Worm (Caenorhabditis elegans) whole organism, L1 larva: ENCODE measurements around the gene srsy-2.
A peak's percentile ranks its signal among the peaks of the same experiment; 100 is the strongest.

Experiments
- C16A3.4 ChIP-seq: fragments of 150-350 bp; optimal IDR thresholded peaks from 2 replicates; lab custom pipeline; 2014; ENCODE audit warnings: missing biosample characterization, missing genetic modification characterization
- C34B4.2 ChIP-seq: sonication (generic microtip); optimal IDR thresholded peaks from 2 replicates; lab custom pipeline; 2017; ENCODE audit warnings: mild to moderate bottlenecking, missing genetic modification characterization, missing compliant biosample characterization
- F16B12.6 ChIP-seq: fragments of 150-350 bp; optimal IDR thresholded peaks from 2 replicates; lab custom pipeline; 2014; ENCODE audit warnings: missing biosample characterization, missing genetic modification characterization
- aly-2 ChIP-seq: fragments of 150-350 bp; optimal IDR thresholded peaks from 2 replicates; lab custom pipeline; 2014; ENCODE audit warnings: missing biosample characterization, missing genetic modification characterization
- blmp-1 ChIP-seq: fragments of 150-350 bp; optimal IDR thresholded peaks from 2 replicates; lab custom pipeline; 2014; ENCODE audit warnings: missing biosample characterization, missing genetic modification characterization
- ceh-63 ChIP-seq: fragments of 200-800 bp; sonication (Bioruptor generic); optimal IDR thresholded peaks from 2 replicates; lab custom pipeline; 2018; ENCODE audit warnings: mild to moderate bottlenecking, missing genetic modification characterization, missing compliant biosample characterization
- ceh-88 ChIP-seq: fragments of 200-800 bp; sonication (Bioruptor generic); IDR thresholded peaks from 2 replicates; pipeline ENCODE4 v1.3.6; 2022; ENCODE audit warnings: missing genetic modification characterization, missing compliant biosample characterization
- ceh-90 ChIP-seq: sonication (generic microtip); optimal IDR thresholded peaks from 2 replicates; lab custom pipeline; 2016; ENCODE audit warnings: missing genetic modification characterization, missing compliant biosample characterization
- efl-1 ChIP-seq, 4 experiments: fragments of 150-350 bp; optimal IDR thresholded peaks in 3 of 4; peaks in 1 of 4; 1 replicate in 1 of 4; 2 replicates in 3 of 4; lab custom pipeline; 2014; ENCODE audit warnings: missing biosample characterization in 2 of 4, missing genetic modification characterization in 2 of 4, missing genetic modification reagents in 2 of 4
- efl-3 ChIP-seq: fragments of 200-800 bp; sonication (Bioruptor generic); optimal IDR thresholded peaks from 2 replicates; lab custom pipeline; 2018; ENCODE audit warnings: mild to moderate bottlenecking, missing genetic modification characterization, missing compliant biosample characterization
- egl-13 ChIP-seq: sonication (generic microtip); optimal IDR thresholded peaks from 2 replicates; lab custom pipeline; 2016; ENCODE audit warnings: missing genotype, missing genetic modification reagents, missing genetic modification characterization, missing compliant biosample characterization
- fos-1 ChIP-seq: fragments of 150-350 bp; optimal IDR thresholded peaks from 2 replicates; lab custom pipeline; 2014; ENCODE audit warnings: missing biosample characterization, missing genetic modification characterization
- hlh-17 ChIP-seq: fragments of 200-800 bp; sonication (Bioruptor generic); optimal IDR thresholded peaks from 2 replicates; lab custom pipeline; 2018; ENCODE audit warnings: missing genetic modification characterization, mild to moderate bottlenecking, missing compliant biosample characterization, moderate library complexity, borderline replicate concordance
- hpl-2 ChIP-seq: fragments of 150-350 bp; optimal IDR thresholded peaks from 2 replicates; lab custom pipeline; 2014; ENCODE audit warnings: missing biosample characterization, missing genetic modification reagents, missing genetic modification characterization
- lin-15B ChIP-seq: fragments of 150-350 bp; sonication (generic microtip); optimal IDR thresholded peaks from 3 replicates; lab custom pipeline; 2014; ENCODE audit warnings: missing biosample characterization, missing genetic modification characterization
- lin-35 ChIP-seq, 2 experiments: fragments of 150-350 bp; optimal IDR thresholded peaks; 2 replicates each; lab custom pipeline; 2014; ENCODE audit warnings: missing biosample characterization in 2 of 2, missing genetic modification characterization in 2 of 2, missing genetic modification reagents in 2 of 2
- lir-3 ChIP-seq: sonication (generic microtip); optimal IDR thresholded peaks from 2 replicates; lab custom pipeline; 2016; ENCODE audit warnings: mild to moderate bottlenecking, missing genetic modification characterization, moderate library complexity, missing compliant biosample characterization; ENCODE audit not compliant: poor library complexity
- lsy-2 ChIP-seq, 2 experiments: fragments of 150-350 bp; optimal IDR thresholded peaks; 2 replicates each; lab custom pipeline; 2014; ENCODE audit warnings: missing biosample characterization in 2 of 2, missing genetic modification characterization in 2 of 2
- mab-9 ChIP-seq: fragments of 200-800 bp; sonication (Bioruptor generic); IDR thresholded peaks from 2 replicates; pipeline ENCODE4 v1.3.6; 2022; ENCODE audit warnings: missing genetic modification reagents, missing genetic modification characterization, missing compliant biosample characterization
- mef-2 ChIP-seq: fragments of 150-350 bp; optimal IDR thresholded peaks from 2 replicates; lab custom pipeline; 2014; ENCODE audit warnings: missing biosample characterization, missing genetic modification characterization
- mep-1 ChIP-seq: fragments of 150-350 bp; optimal IDR thresholded peaks from 2 replicates; lab custom pipeline; 2014; ENCODE audit warnings: missing biosample characterization, missing genetic modification characterization
- nhr-11 ChIP-seq: fragments of 150-350 bp; optimal IDR thresholded peaks from 2 replicates; lab custom pipeline; 2014; ENCODE audit warnings: missing biosample characterization, missing genetic modification characterization
- nhr-20 ChIP-seq: sonication (generic microtip); optimal IDR thresholded peaks from 2 replicates; lab custom pipeline; 2016; ENCODE audit warnings: mild to moderate bottlenecking, missing genetic modification characterization, missing compliant biosample characterization
- nhr-237 ChIP-seq: fragments of 150-350 bp; optimal IDR thresholded peaks from 2 replicates; lab custom pipeline; 2014; ENCODE audit warnings: missing biosample characterization, missing genetic modification characterization
- nhr-28 ChIP-seq: fragments of 150-350 bp; optimal IDR thresholded peaks from 2 replicates; lab custom pipeline; 2014; ENCODE audit warnings: missing biosample characterization, missing genetic modification characterization
- nhr-47 ChIP-seq: sonication (generic microtip); optimal IDR thresholded peaks from 2 replicates; lab custom pipeline; 2016; ENCODE audit warnings: mild to moderate bottlenecking, missing genetic modification characterization, moderate library complexity, missing compliant biosample characterization
- nhr-84 ChIP-seq: sonication (generic microtip); optimal IDR thresholded peaks from 2 replicates; lab custom pipeline; 2017; ENCODE audit warnings: missing biosample characterization, missing genetic modification characterization
- pag-3 ChIP-seq: sonication (generic microtip); optimal IDR thresholded peaks from 2 replicates; lab custom pipeline; 2017; ENCODE audit warnings: missing genetic modification characterization, mild to moderate bottlenecking, missing compliant biosample characterization, antibody characterized with exemption, borderline replicate concordance; ENCODE audit not compliant: insufficient read depth
- pax-3 ChIP-seq: fragments of 200-800 bp; sonication (Bioruptor generic); optimal IDR thresholded peaks from 2 replicates; lab custom pipeline; 2018; ENCODE audit warnings: mild to moderate bottlenecking, missing genetic modification characterization, moderate library complexity, missing compliant biosample characterization
- pqm-1 ChIP-seq: sonication (generic microtip); optimal IDR thresholded peaks from 3 replicates; lab custom pipeline; 2017; ENCODE audit warnings: missing biosample characterization, missing genetic modification characterization
- snu-23 ChIP-seq: sonication (generic microtip); optimal IDR thresholded peaks from 2 replicates; lab custom pipeline; 2016; ENCODE audit warnings: missing genetic modification characterization, missing compliant biosample characterization
- sox-4 ChIP-seq: sonication (generic microtip); optimal IDR thresholded peaks from 2 replicates; lab custom pipeline; 2016; ENCODE audit warnings: missing genetic modification characterization, missing compliant biosample characterization
- sptf-1 ChIP-seq: fragments of 150-350 bp; optimal IDR thresholded peaks from 2 replicates; lab custom pipeline; 2014; ENCODE audit warnings: missing biosample characterization, missing genetic modification characterization
- sup-37 ChIP-seq: fragments of 200-800 bp; sonication (Bioruptor generic); optimal IDR thresholded peaks from 2 replicates; lab custom pipeline; 2018; ENCODE audit warnings: mild to moderate bottlenecking, missing genetic modification characterization, missing compliant biosample characterization
- tbx-2 ChIP-seq: sonication (generic microtip); optimal IDR thresholded peaks from 2 replicates; lab custom pipeline; 2016; ENCODE audit warnings: missing genetic modification characterization, missing compliant biosample characterization
- tlp-1 ChIP-seq: fragments of 150-350 bp; optimal IDR thresholded peaks from 2 replicates; lab custom pipeline; 2014; ENCODE audit warnings: missing biosample characterization, missing genetic modification characterization
- unc-130 ChIP-seq: fragments of 150-350 bp; optimal IDR thresholded peaks from 2 replicates; lab custom pipeline; 2017; ENCODE audit warnings: missing biosample characterization, missing genetic modification characterization, inconsistent platforms
- unc-86 ChIP-seq: sonication (generic microtip); optimal IDR thresholded peaks from 2 replicates; lab custom pipeline; 2016; ENCODE audit warnings: missing genetic modification characterization, missing compliant biosample characterization
- vab-15 ChIP-seq: sonication (generic microtip); optimal IDR thresholded peaks from 2 replicates; lab custom pipeline; 2017; ENCODE audit warnings: missing genotype, mild to moderate bottlenecking, missing genetic modification characterization, missing compliant biosample characterization
- zag-1 ChIP-seq: fragments of 150-350 bp; optimal IDR thresholded peaks from 2 replicates; lab custom pipeline; 2014; ENCODE audit warnings: missing biosample characterization, missing genetic modification characterization
- zip-4 ChIP-seq: fragments of 200-800 bp; sonication (Bioruptor generic); optimal IDR thresholded peaks from 2 replicates; lab custom pipeline; 2018; ENCODE audit warnings: mild to moderate bottlenecking, missing genetic modification characterization, moderate library complexity, missing compliant biosample characterization

srsy-2 gene

ce11 chrII:6248503-6248902 is 21.6 kb upstream of the srsy-2 start (continued):
- peak; percentile 35 for TF ChIP-seq unc-130 (tag; lab: Kevin White, UChicago)
- peak; percentile 42 to 83 for TF ChIP-seq lin-35 (GFP tag; optimal IDR thresholded peaks at IDR 0.05; lab: Kevin White, UChicago)
- TF ChIP-seq hpl-2 (GFP tag; lab: Kevin White, UChicago), result no peak
- TF ChIP-seq tlp-1 (tag; lab: Kevin White, UChicago), result no peak
- no peak for TF ChIP-seq pax-3 (tag; lab: Kevin White, UChicago)
- peak; percentile 78 for TF ChIP-seq C16A3.4 (tag; lab: Kevin White, UChicago)
- no peak for TF ChIP-seq sup-37
- TF ChIP-seq pqm-1 (tag; lab: Kevin White, UChicago), result no peak
- TF ChIP-seq C34B4.2 (tag; lab: Kevin White, UChicago), result no peak
- no peak for TF ChIP-seq egl-13 (tag; lab: Kevin White, UChicago)
- TF ChIP-seq aly-2 (tag; lab: Kevin White, UChicago), result peak; percentile 10
- TF ChIP-seq mab-9 (GFP tag; lab: Robert Waterston, UW), result no peak
- TF ChIP-seq nhr-47, result peak; percentile 60
- TF ChIP-seq tbx-2 (tag; lab: Kevin White, UChicago), result peak; percentile 24
- TF ChIP-seq sox-4 (tag; lab: Kevin White, UChicago), result no peak
- TF ChIP-seq nhr-237 (tag; lab: Kevin White, UChicago), result no peak
- TF ChIP-seq nhr-20 (tag; lab: Kevin White, UChicago), result peak; percentile 45
- TF ChIP-seq nhr-84 (tag; lab: Kevin White, UChicago), result no peak
- peak; percentile 71 for TF ChIP-seq mep-1 (tag; lab: Kevin White, UChicago)
- no peak for TF ChIP-seq vab-15 (tag; lab: Kevin White, UChicago)
- peak; percentile 18 for TF ChIP-seq unc-86 (tag; lab: Kevin White, UChicago)
- no peak for TF ChIP-seq hlh-17
- TF ChIP-seq F16B12.6 (tag; lab: Kevin White, UChicago), result no peak
- no peak for TF ChIP-seq zag-1 (tag; lab: Kevin White, UChicago)
- TF ChIP-seq lir-3 (tag; lab: Kevin White, UChicago), result peak; percentile 40
- peak; percentile 8 to 60 for TF ChIP-seq lsy-2 (tag; optimal IDR thresholded peaks at IDR 0.05; lab: Kevin White, UChicago)
- no peak for TF ChIP-seq ceh-90 (tag; lab: Kevin White, UChicago)
- no peak for TF ChIP-seq ceh-63 (GFP tag; lab: Kevin White, UChicago)
- peak; percentile 64 for TF ChIP-seq snu-23
- no peak for TF ChIP-seq lin-15B
- TF ChIP-seq efl-1 (optimal IDR thresholded peaks at IDR 0.05; lab: Kevin White, UChicago), result peak; percentile 64 to 74
- TF ChIP-seq efl-1 (GFP tag; optimal IDR thresholded peaks at IDR 0.05 in 1 of 2; lab: Kevin White, UChicago), result peak; percentile 62 to 98
- TF ChIP-seq mef-2, result no peak
- TF ChIP-seq zip-4 (GFP tag; lab: Kevin White, UChicago), result no peak
- no peak for TF ChIP-seq sptf-1 (tag; lab: Kevin White, UChicago)
- no peak for TF ChIP-seq nhr-28 (tag; lab: Kevin White, UChicago)
- TF ChIP-seq ceh-88 (GFP tag; lab: Robert Waterston, UW), result no peak
- TF ChIP-seq fos-1 (tag; lab: Kevin White, UChicago), result peak; percentile 10
- TF ChIP-seq nhr-11, result no peak
- no peak for TF ChIP-seq blmp-1 (tag; lab: Kevin White, UChicago)
- TF ChIP-seq pag-3 (tag; lab: Kevin White, UChicago), result no peak

ce11 chrII:6248029-6248428 is 21.1 kb upstream of the srsy-2 start:
- TF ChIP-seq efl-3 (GFP tag; lab: Kevin White, UChicago) (no peak), efl-1 (optimal IDR thresholded peaks at IDR 0.05; lab: Kevin White, UChicago) (no peak), efl-1 (GFP tag; optimal IDR thresholded peaks at IDR 0.05 in 1 of 2; lab: Kevin White, UChicago) (peak in 1 of 2 experiments; percentile 56)
